Worm (Caenorhabditis elegans) whole organism, L1 larva: ENCODE data around the gene C01C10.2.

Experiments
- C16A3.4 ChIP-seq: fragments of 150-350 bp; optimal IDR thresholded peaks from 2 replicates; lab custom pipeline; 2014; ENCODE audit warnings: missing biosample characterization, missing genetic modification characterization
- C34B4.2 ChIP-seq: sonication (generic microtip); optimal IDR thresholded peaks from 2 replicates; lab custom pipeline; 2017; ENCODE audit warnings: mild to moderate bottlenecking, missing genetic modification characterization, missing compliant biosample characterization
- aha-1 ChIP-seq: fragments of 150-350 bp; optimal IDR thresholded peaks from 2 replicates; lab custom pipeline; 2014; ENCODE audit warnings: missing biosample characterization, missing genetic modification characterization
- ceh-63 ChIP-seq: fragments of 200-800 bp; sonication (Bioruptor generic); optimal IDR thresholded peaks from 2 replicates; lab custom pipeline; 2018; ENCODE audit warnings: mild to moderate bottlenecking, missing genetic modification characterization, missing compliant biosample characterization
- ceh-82 ChIP-seq, 3 experiments: fragments of 150-350 bp in 1 of 3; sonication (generic microtip) in 2 of 3; optimal IDR thresholded peaks; 2 replicates each; lab custom pipeline; 2014 to 2017; ENCODE audit warnings: missing biosample characterization in 3 of 3, missing genetic modification characterization in 3 of 3
- ceh-90 ChIP-seq: sonication (generic microtip); optimal IDR thresholded peaks from 2 replicates; lab custom pipeline; 2016; ENCODE audit warnings: missing genetic modification characterization, missing compliant biosample characterization
- dsc-1 ChIP-seq: sonication (generic microtip); optimal IDR thresholded peaks from 2 replicates; lab custom pipeline; 2016; ENCODE audit warnings: mild to moderate bottlenecking, missing genetic modification characterization, missing compliant biosample characterization
- egl-13 ChIP-seq: sonication (generic microtip); optimal IDR thresholded peaks from 2 replicates; lab custom pipeline; 2016; ENCODE audit warnings: missing genotype, missing genetic modification reagents, missing genetic modification characterization, missing compliant biosample characterization
- elt-3 ChIP-seq, 6 experiments: fragments of 150-350 bp in 1 of 6; sonication (generic microtip); optimal IDR thresholded peaks; 2 replicates each; lab custom pipeline; 2017 to 2018; ENCODE audit warnings: missing biosample characterization in 6 of 6, missing genetic modification characterization in 6 of 6, inconsistent platforms in 1 of 6
- fkh-4 ChIP-seq: sonication (generic microtip); optimal IDR thresholded peaks from 2 replicates; lab custom pipeline; 2016; ENCODE audit warnings: missing compliant biosample characterization, missing genetic modification characterization, borderline replicate concordance
- hlh-17 ChIP-seq: fragments of 200-800 bp; sonication (Bioruptor generic); optimal IDR thresholded peaks from 2 replicates; lab custom pipeline; 2018; ENCODE audit warnings: missing genetic modification characterization, mild to moderate bottlenecking, missing compliant biosample characterization, moderate library complexity, borderline replicate concordance
- hlh-4 ChIP-seq: sonication (generic microtip); optimal IDR thresholded peaks from 2 replicates; lab custom pipeline; 2016; ENCODE audit warnings: mild to moderate bottlenecking, missing genetic modification characterization, missing compliant biosample characterization
- hpl-2 ChIP-seq: fragments of 150-350 bp; optimal IDR thresholded peaks from 2 replicates; lab custom pipeline; 2014; ENCODE audit warnings: missing biosample characterization, missing genetic modification reagents, missing genetic modification characterization
- irx-1 ChIP-seq: sonication (generic microtip); optimal IDR thresholded peaks from 2 replicates; lab custom pipeline; 2016; ENCODE audit warnings: missing genetic modification characterization, missing compliant biosample characterization
- isw-1 ChIP-seq: fragments of 200-800 bp; sonication (Bioruptor generic); IDR thresholded peaks from 2 replicates; pipeline ENCODE4 v1.3.6; 2022; ENCODE audit warnings: missing genetic modification characterization, missing compliant biosample characterization
- jun-1 ChIP-seq: fragments of 150-350 bp; optimal IDR thresholded peaks from 2 replicates; lab custom pipeline; 2014; ENCODE audit warnings: missing biosample characterization, missing genetic modification reagents, missing genetic modification characterization
- lin-14 ChIP-seq: fragments of 200-800 bp; sonication (Bioruptor generic); optimal IDR thresholded peaks from 2 replicates; lab custom pipeline; 2018; ENCODE audit warnings: mild to moderate bottlenecking, missing genetic modification characterization, moderate library complexity, missing compliant biosample characterization
- lin-15B ChIP-seq: fragments of 150-350 bp; sonication (generic microtip); optimal IDR thresholded peaks from 3 replicates; lab custom pipeline; 2014; ENCODE audit warnings: missing biosample characterization, missing genetic modification characterization
- lin-35 ChIP-seq, 2 experiments: fragments of 150-350 bp; optimal IDR thresholded peaks; 2 replicates each; lab custom pipeline; 2014; ENCODE audit warnings: missing biosample characterization in 2 of 2, missing genetic modification characterization in 2 of 2, missing genetic modification reagents in 2 of 2
- mab-9 ChIP-seq: fragments of 200-800 bp; sonication (Bioruptor generic); IDR thresholded peaks from 2 replicates; pipeline ENCODE4 v1.3.6; 2022; ENCODE audit warnings: missing genetic modification reagents, missing genetic modification characterization, missing compliant biosample characterization
- mdl-1 ChIP-seq, 2 experiments: fragments of 150-350 bp; optimal IDR thresholded peaks; 2 replicates each; lab custom pipeline; 2014 to 2017; ENCODE audit warnings: missing biosample characterization in 2 of 2, missing genetic modification characterization in 2 of 2, inconsistent platforms in 1 of 2
- nhr-11 ChIP-seq: fragments of 150-350 bp; optimal IDR thresholded peaks from 2 replicates; lab custom pipeline; 2014; ENCODE audit warnings: missing biosample characterization, missing genetic modification characterization
- nhr-19 ChIP-seq: fragments of 200-800 bp; sonication (Bioruptor generic); conservative IDR thresholded peaks from 2 replicates; pipeline ENCODE4 v1.3.6; 2022; ENCODE audit warnings: missing genetic modification characterization, missing compliant biosample characterization
- nhr-20 ChIP-seq: sonication (generic microtip); optimal IDR thresholded peaks from 2 replicates; lab custom pipeline; 2016; ENCODE audit warnings: mild to moderate bottlenecking, missing genetic modification characterization, missing compliant biosample characterization
- nhr-237 ChIP-seq: fragments of 150-350 bp; optimal IDR thresholded peaks from 2 replicates; lab custom pipeline; 2014; ENCODE audit warnings: missing biosample characterization, missing genetic modification characterization
- nhr-28 ChIP-seq: fragments of 150-350 bp; optimal IDR thresholded peaks from 2 replicates; lab custom pipeline; 2014; ENCODE audit warnings: missing biosample characterization, missing genetic modification characterization
- nhr-76 ChIP-seq: sonication (generic microtip); optimal IDR thresholded peaks from 2 replicates; lab custom pipeline; 2017; ENCODE audit warnings: missing biosample characterization, missing genetic modification characterization
- nhr-77 ChIP-seq: fragments of 150-350 bp; optimal IDR thresholded peaks from 2 replicates; lab custom pipeline; 2014; ENCODE audit warnings: missing biosample characterization, missing genetic modification characterization
- rnt-1 ChIP-seq: sonication (generic microtip); optimal IDR thresholded peaks from 2 replicates; lab custom pipeline; 2016; ENCODE audit warnings: mild to moderate bottlenecking, missing genetic modification characterization, moderate library complexity, missing compliant biosample characterization
- skn-1 ChIP-seq: fragments of 150-350 bp; optimal IDR thresholded peaks from 2 replicates; lab custom pipeline; 2014; ENCODE audit warnings: missing biosample characterization, missing genetic modification characterization
- snpc-4 ChIP-seq: fragments of 150-350 bp; optimal IDR thresholded peaks from 2 replicates; lab custom pipeline; 2014; ENCODE audit warnings: missing biosample characterization, missing genetic modification characterization
- sptf-1 ChIP-seq: fragments of 150-350 bp; optimal IDR thresholded peaks from 2 replicates; lab custom pipeline; 2014; ENCODE audit warnings: missing biosample characterization, missing genetic modification characterization
- sup-37 ChIP-seq: fragments of 200-800 bp; sonication (Bioruptor generic); optimal IDR thresholded peaks from 2 replicates; lab custom pipeline; 2018; ENCODE audit warnings: mild to moderate bottlenecking, missing genetic modification characterization, missing compliant biosample characterization
- swsn-7 ChIP-seq: sonication (generic microtip); optimal IDR thresholded peaks from 2 replicates; lab custom pipeline; 2016; ENCODE audit warnings: missing genetic modification characterization, missing compliant biosample characterization
- tbx-2 ChIP-seq: sonication (generic microtip); optimal IDR thresholded peaks from 2 replicates; lab custom pipeline; 2016; ENCODE audit warnings: missing genetic modification characterization, missing compliant biosample characterization
- unc-86 ChIP-seq: sonication (generic microtip); optimal IDR thresholded peaks from 2 replicates; lab custom pipeline; 2016; ENCODE audit warnings: missing genetic modification characterization, missing compliant biosample characterization
- vab-15 ChIP-seq: sonication (generic microtip); optimal IDR thresholded peaks from 2 replicates; lab custom pipeline; 2017; ENCODE audit warnings: missing genotype, mild to moderate bottlenecking, missing genetic modification characterization, missing compliant biosample characterization
- xbp-1 ChIP-seq: sonication (generic microtip); optimal IDR thresholded peaks from 2 replicates; lab custom pipeline; 2016; ENCODE audit warnings: missing genetic modification characterization, missing compliant biosample characterization
- zip-4 ChIP-seq: fragments of 200-800 bp; sonication (Bioruptor generic); optimal IDR thresholded peaks from 2 replicates; lab custom pipeline; 2018; ENCODE audit warnings: mild to moderate bottlenecking, missing genetic modification characterization, moderate library complexity, missing compliant biosample characterization
- ztf-11 ChIP-seq, 2 experiments: sonication (generic microtip); optimal IDR thresholded peaks; 2 replicates each; lab custom pipeline; 2016 to 2017; ENCODE audit warnings: missing genetic modification characterization in 2 of 2, missing biosample characterization in 1 of 2, missing compliant biosample characterization in 1 of 2

C01C10.2 gene

DNA sequence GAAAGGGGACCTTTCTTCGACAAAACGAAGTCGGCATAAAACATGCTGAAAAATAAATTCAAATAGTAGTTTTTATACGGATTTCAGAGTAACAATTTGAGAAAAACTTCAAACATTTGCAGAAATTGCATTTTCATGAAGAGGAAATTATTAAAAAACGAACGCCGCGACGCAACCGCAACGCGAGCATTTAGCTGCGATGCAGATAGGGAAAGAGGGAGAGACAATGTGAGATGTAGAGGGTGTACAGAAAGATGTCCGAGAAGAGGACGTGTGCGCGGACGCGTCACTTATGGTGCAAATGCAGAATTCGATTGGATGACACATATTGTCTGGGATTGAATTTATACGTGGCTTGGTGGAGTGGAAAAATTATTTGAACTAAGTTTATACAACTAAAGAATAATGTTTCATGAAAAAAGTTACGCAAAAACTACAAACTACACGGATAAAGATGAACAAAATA is 37.1 kb upstream of the C01C10.2 start, which contains the start of gene coh-1 (continued):
- TF ChIP-seq nhr-76 (tag; lab: Kevin White, UChicago), result no peak
- TF ChIP-seq nhr-19, result peak; percentile 37; the same call in 1 of the 2 replicates
- peak; percentile 15 for TF ChIP-seq nhr-77 (tag; lab: Kevin White, UChicago)
- peak; percentile 59 for TF ChIP-seq C16A3.4 (tag; lab: Kevin White, UChicago)
- no peak for TF ChIP-seq hlh-4 (tag; lab: Kevin White, UChicago)
- TF ChIP-seq lin-15B (tag; lab: Kevin White, UChicago), result peak; percentile 27
- peak; percentile 56 for TF ChIP-seq dsc-1 (tag; lab: Kevin White, UChicago)
- no peak for TF ChIP-seq sptf-1 (tag; lab: Kevin White, UChicago)
- no peak for TF ChIP-seq nhr-28 (tag; lab: Kevin White, UChicago)
- TF ChIP-seq skn-1 (tag; lab: Kevin White, UChicago), result peak; percentile 55
- peak; percentile 41 to 75 for TF ChIP-seq lin-35 (GFP tag; optimal IDR thresholded peaks at IDR 0.05; lab: Kevin White, UChicago)
- TF ChIP-seq hpl-2 (GFP tag; lab: Kevin White, UChicago), result no peak
- 0 out of 2 replicates have a peak, but pooled peaks have one; percentile 7 for TF ChIP-seq isw-1
- peak; percentile 57 for TF ChIP-seq rnt-1
- peak; percentile 69 for TF ChIP-seq swsn-7 (tag; lab: Kevin White, UChicago)
- TF ChIP-seq irx-1, result peak; percentile 16
- no peak for TF ChIP-seq elt-3 (tag; optimal IDR thresholded peaks at IDR 0.05; lab: Kevin White, UChicago)
- TF ChIP-seq snpc-4 (tag; lab: Kevin White, UChicago), result peak; percentile 39
- TF ChIP-seq C34B4.2, result no peak
- peak in 1 of 2 experiments; percentile 69 for TF ChIP-seq mdl-1 (tag; optimal IDR thresholded peaks at IDR 0.05; lab: Kevin White, UChicago)
- no peak for TF ChIP-seq ztf-11 (tag; optimal IDR thresholded peaks at IDR 0.05; lab: Kevin White, UChicago)
- TF ChIP-seq egl-13, result peak; percentile 34
- peak; percentile 74 for TF ChIP-seq xbp-1 (tag; lab: Kevin White, UChicago)
- TF ChIP-seq ceh-82 (tag; optimal IDR thresholded peaks at IDR 0.05; lab: Kevin White, UChicago), result peak; percentile 14 to 69 (median 27)
- TF ChIP-seq vab-15 (tag; lab: Kevin White, UChicago), result no peak
- TF ChIP-seq lin-14, result peak; percentile 89
- peak; percentile 2 for TF ChIP-seq jun-1 (tag; lab: Kevin White, UChicago)
- no peak for TF ChIP-seq nhr-11 (tag; lab: Kevin White, UChicago)
- TF ChIP-seq zip-4 (GFP tag; lab: Kevin White, UChicago), result no peak
- TF ChIP-seq, all 84 proteins: peak for 36

DNA sequence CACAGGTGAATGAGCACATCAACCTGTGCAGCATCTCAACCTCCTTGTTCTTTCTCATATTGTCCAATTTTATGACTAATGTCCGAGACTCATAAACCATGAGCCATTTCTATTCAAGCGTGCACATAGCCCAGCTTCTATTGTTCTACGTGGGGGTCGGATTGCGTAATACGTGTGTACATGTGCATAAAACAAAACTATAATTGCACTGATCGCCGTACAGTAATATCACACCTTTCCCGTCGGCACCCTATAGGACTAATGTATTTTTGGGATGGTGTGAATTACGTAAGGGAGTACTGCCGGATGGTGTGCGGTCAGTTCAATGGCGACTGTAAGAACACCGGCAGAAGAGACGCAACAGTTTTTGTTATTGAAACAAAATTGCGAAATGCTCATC is 32.0 kb upstream of the C01C10.2 start:
- TF ChIP-seq ceh-90 (tag; lab: Kevin White, UChicago), result no peak
- TF ChIP-seq ceh-63, result no peak
- TF ChIP-seq unc-86 (tag; lab: Kevin White, UChicago), result no peak
- no peak for TF ChIP-seq aha-1
- no peak for TF ChIP-seq mdl-1 (tag; optimal IDR thresholded peaks at IDR 0.05; lab: Kevin White, UChicago)

DNA sequence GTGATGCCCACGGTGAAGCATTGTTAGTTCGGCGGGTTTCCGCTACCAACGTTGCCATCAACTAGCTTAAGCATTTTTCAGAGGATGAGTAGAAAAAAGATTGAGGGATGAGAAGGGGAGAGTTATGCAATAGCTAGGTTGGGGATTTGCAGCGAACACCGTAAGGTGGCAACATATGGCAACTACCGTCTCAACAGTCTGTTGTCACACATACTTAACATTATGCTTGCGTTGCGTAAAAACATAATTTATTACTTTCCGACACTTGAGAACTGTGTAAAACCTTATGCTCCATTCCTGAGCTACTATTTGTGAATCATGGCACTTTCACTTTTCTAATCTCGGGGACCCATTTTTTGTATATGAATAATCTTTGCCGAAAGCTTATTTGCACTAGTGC is 28.8 kb upstream of the C01C10.2 start:
- no peak for TF ChIP-seq tbx-2 (tag; lab: Kevin White, UChicago)
- TF ChIP-seq sup-37 (GFP tag; lab: Kevin White, UChicago), result no peak
- no peak for TF ChIP-seq fkh-4 (tag; lab: Kevin White, UChicago)
- no peak for TF ChIP-seq mab-9 (GFP tag; lab: Robert Waterston, UW)
- TF ChIP-seq nhr-237 (tag; lab: Kevin White, UChicago), result no peak
- no peak for TF ChIP-seq nhr-28 (tag; lab: Kevin White, UChicago)
- no peak for TF ChIP-seq jun-1 (tag; lab: Kevin White, UChicago)
- no peak for TF ChIP-seq hlh-17 (GFP tag; lab: Kevin White, UChicago)
- TF ChIP-seq nhr-20, result no peak
- no peak for TF ChIP-seq nhr-11 (tag; lab: Kevin White, UChicago)
